Fruit fly (Drosophila melanogaster): ENCODE results near the gene corto.

DNA sequence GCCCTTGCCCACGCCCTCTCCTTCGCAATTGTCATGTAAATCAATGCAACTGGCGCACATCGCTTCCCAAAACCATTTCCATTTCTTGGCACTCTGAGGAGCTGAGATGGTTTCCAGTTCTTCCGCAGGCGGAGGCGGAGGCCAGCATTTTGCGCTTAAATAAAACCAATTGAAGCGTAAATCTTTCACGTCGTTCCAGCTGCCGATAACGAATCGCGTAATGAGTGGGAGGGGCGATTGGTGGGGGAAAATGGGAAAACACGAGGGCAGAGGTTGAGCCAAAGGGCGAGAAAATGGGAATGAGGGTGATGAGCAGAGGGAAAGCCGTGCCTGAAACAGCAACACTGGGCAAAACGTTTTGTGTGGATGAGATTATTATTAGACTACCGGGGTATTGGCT is 15.5 kb upstream of the corto start:
- no peak for TF ChIP-seq CTCF (optimal IDR thresholded peaks at IDR 0.05)
- no peak for TF ChIP-seq CG8478 (optimal IDR thresholded peaks at IDR 0.05)
